Worm (Caenorhabditis elegans): ENCODE measurements around the gene F09E5.7.

ce11 chrII:5338301-5338700, 13.6 kb upstream of the F09E5.7 start:
- TF ChIP-seq alr-1 (tag; optimal IDR thresholded peaks at IDR 0.05) (no peak), lin-13 (GFP tag; optimal IDR thresholded peaks at IDR 0.05) (no peak), aly-2 (tag; optimal IDR thresholded peaks at IDR 0.05) (no peak), lin-39 (tag; optimal IDR thresholded peaks at IDR 0.05) (no peak), lin-11 (tag; optimal IDR thresholded peaks at IDR 0.05) (no peak)
